Fruit fly (Drosophila melanogaster) whole organism: ENCODE data around the gene PKD.

Experiments
- CG8478 ChIP-seq: fragments of >200 bp; optimal IDR thresholded peaks from 2 replicates; lab custom pipeline; 2018; ENCODE audit warnings: inconsistent platforms
- EcR ChIP-seq, 2 experiments: fragments of >200 bp; optimal IDR thresholded peaks; 2 replicates each; lab custom pipeline; 2017; ENCODE audit warnings: missing biosample characterization in 2 of 2, missing genetic modification characterization in 2 of 2, missing genetic modification reagents in 2 of 2
- pan ChIP-seq: fragments of >200 bp; optimal IDR thresholded peaks from 2 replicates; lab custom pipeline; 2017
- psq ChIP-seq: fragments of >200 bp; optimal IDR thresholded peaks from 2 replicates; lab custom pipeline; 2017
- usp ChIP-seq: fragments of >200 bp; optimal IDR thresholded peaks from 2 replicates; lab custom pipeline; 2017; ENCODE audit warnings: missing biosample characterization, missing genetic modification characterization, mixed read lengths

DNA sequence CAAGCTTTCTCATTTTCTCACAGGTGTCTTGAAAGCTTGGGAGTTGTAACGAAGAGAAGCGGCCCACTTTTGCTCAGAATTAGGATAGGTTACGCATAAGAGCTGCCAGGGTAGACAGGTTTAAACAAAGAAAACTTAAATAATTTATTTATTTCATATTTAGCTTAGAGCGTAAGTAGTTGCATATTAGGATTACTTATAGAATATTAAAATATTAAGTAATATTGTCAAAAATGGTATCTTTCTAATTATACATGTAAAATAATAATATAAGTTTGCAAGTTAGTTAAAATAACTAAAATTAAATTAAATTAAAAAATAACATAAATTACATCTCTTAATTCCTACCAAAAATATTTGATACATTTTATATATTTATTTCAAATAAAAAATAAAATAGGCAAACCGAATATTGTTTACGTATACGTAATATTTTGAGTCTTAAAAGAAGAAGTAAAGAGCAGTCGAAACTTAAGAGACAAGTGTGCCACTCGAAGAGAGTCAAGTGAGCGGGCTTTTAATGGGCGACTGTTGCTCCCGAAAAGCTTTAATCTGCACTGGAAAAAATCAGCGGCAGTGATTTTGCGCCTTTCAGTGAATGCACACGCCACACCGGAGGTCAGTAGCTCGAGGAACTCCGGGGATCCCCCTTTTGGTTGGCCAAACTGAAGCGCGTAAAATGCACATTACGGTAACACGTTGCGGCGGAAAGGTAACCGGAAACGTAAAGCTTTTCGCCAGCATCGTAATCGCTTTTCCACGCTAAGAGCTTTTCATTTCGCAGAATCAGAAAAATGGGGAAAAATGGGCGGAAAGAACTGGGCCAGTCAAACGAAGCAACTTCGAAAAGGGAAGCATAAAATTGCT is 850 bp upstream of the PKD start:
- TF ChIP-seq CG8478 (lab: Kevin White, UChicago): no peak
- TF ChIP-seq usp: no peak
- no peak for TF ChIP-seq EcR (GFP tag; optimal IDR thresholded peaks at IDR 0.05; lab: Kevin White, UChicago)
- TF ChIP-seq psq: no peak
- no peak for TF ChIP-seq pan (lab: Kevin White, UChicago)
